Worm (Caenorhabditis elegans) whole organism, late embryonic: ENCODE data around the gene F22F1.3.

Experiments
- C08G9.2 ChIP-seq: sonication (generic microtip); optimal IDR thresholded peaks from 2 replicates; lab custom pipeline; 2016; ENCODE audit warnings: mild to moderate bottlenecking, missing genetic modification characterization, moderate library complexity, missing compliant biosample characterization
- F13H6.1 ChIP-seq: sonication (generic microtip); optimal IDR thresholded peaks from 2 replicates; lab custom pipeline; 2016; ENCODE audit warnings: missing genetic modification characterization, missing compliant biosample characterization
- K02D7.2 ChIP-seq: sonication (generic microtip); optimal IDR thresholded peaks from 2 replicates; lab custom pipeline; 2017; ENCODE audit warnings: mild to moderate bottlenecking, missing genetic modification characterization, missing compliant biosample characterization
- K09A11.1 ChIP-seq: sonication (generic microtip); optimal IDR thresholded peaks from 2 replicates; lab custom pipeline; 2017; ENCODE audit warnings: antibody characterized with exemption, mild to moderate bottlenecking, missing genetic modification characterization, missing compliant biosample characterization; ENCODE audit not compliant: insufficient read depth
- T23F11.4 ChIP-seq: fragments of 200-800 bp; sonication (Bioruptor generic); optimal IDR thresholded peaks from 2 replicates; lab custom pipeline; 2018; ENCODE audit warnings: mild to moderate bottlenecking, missing genetic modification characterization, missing compliant biosample characterization
- Y22D7AL.16 ChIP-seq: sonication (generic microtip); optimal IDR thresholded peaks from 2 replicates; lab custom pipeline; 2016; ENCODE audit warnings: missing genetic modification characterization, missing compliant biosample characterization
- ahr-1 ChIP-seq: sonication (generic microtip); optimal IDR thresholded peaks from 2 replicates; lab custom pipeline; 2016; ENCODE audit warnings: missing genetic modification characterization, missing compliant biosample characterization
- ama-1 ChIP-seq: fragments of 150-350 bp; optimal IDR thresholded peaks from 2 replicates; lab custom pipeline; 2014
- ceh-18 ChIP-seq: sonication (generic microtip); optimal IDR thresholded peaks from 2 replicates; lab custom pipeline; 2016; ENCODE audit warnings: missing genetic modification characterization, missing compliant biosample characterization
- ceh-19 ChIP-seq: fragments of 200-800 bp; sonication (Bioruptor generic); optimal IDR thresholded peaks from 2 replicates; lab custom pipeline; 2018; ENCODE audit warnings: mild to moderate bottlenecking, missing genetic modification characterization, missing compliant biosample characterization
- ceh-2 ChIP-seq: sonication (generic microtip); optimal IDR thresholded peaks from 2 replicates; lab custom pipeline; 2016; ENCODE audit warnings: missing genotype, missing genetic modification characterization, missing compliant biosample characterization
- ceh-22 ChIP-seq: sonication (generic microtip); optimal IDR thresholded peaks from 2 replicates; lab custom pipeline; 2017; ENCODE audit warnings: missing biosample characterization, missing genetic modification characterization
- ceh-24 ChIP-seq: sonication (generic microtip); optimal IDR thresholded peaks from 2 replicates; lab custom pipeline; 2016; ENCODE audit warnings: mild to moderate bottlenecking, missing genetic modification characterization, missing compliant biosample characterization
- ceh-30 ChIP-seq: fragments of 150-350 bp; optimal IDR thresholded peaks from 2 replicates; lab custom pipeline; 2014; ENCODE audit warnings: missing biosample characterization, missing genetic modification characterization
- ceh-31 ChIP-seq: sonication (generic microtip); optimal IDR thresholded peaks from 2 replicates; lab custom pipeline; 2016; ENCODE audit warnings: missing genetic modification characterization, missing compliant biosample characterization
- ceh-48 ChIP-seq: sonication (generic microtip); optimal IDR thresholded peaks from 2 replicates; lab custom pipeline; 2016; ENCODE audit warnings: missing genetic modification characterization, inconsistent platforms, missing compliant biosample characterization
- ceh-9 ChIP-seq: sonication (generic microtip); optimal IDR thresholded peaks from 2 replicates; lab custom pipeline; 2016; ENCODE audit warnings: mild to moderate bottlenecking, missing genetic modification characterization, inconsistent platforms, missing compliant biosample characterization
- che-1 ChIP-seq: sonication (generic microtip); optimal IDR thresholded peaks from 2 replicates; lab custom pipeline; 2016; ENCODE audit warnings: mild to moderate bottlenecking, missing genetic modification characterization, missing compliant biosample characterization
- dmd-4 ChIP-seq: sonication (generic microtip); optimal IDR thresholded peaks from 2 replicates; lab custom pipeline; 2016; ENCODE audit warnings: borderline replicate concordance, missing genetic modification characterization, missing compliant biosample characterization
- dve-1 ChIP-seq: sonication (generic microtip); optimal IDR thresholded peaks from 2 replicates; lab custom pipeline; 2017; ENCODE audit warnings: antibody characterized with exemption, mild to moderate bottlenecking, missing genetic modification characterization, missing compliant biosample characterization
- elt-2 ChIP-seq: sonication (generic microtip); optimal IDR thresholded peaks from 2 replicates; lab custom pipeline; 2016; ENCODE audit warnings: missing genetic modification reagents, missing genetic modification characterization, missing compliant biosample characterization
- ets-4 ChIP-seq: sonication (generic microtip); optimal IDR thresholded peaks from 2 replicates; lab custom pipeline; 2016; ENCODE audit warnings: missing genetic modification characterization, missing compliant biosample characterization
- fkh-10 ChIP-seq: fragments of 150-350 bp; optimal IDR thresholded peaks from 2 replicates; lab custom pipeline; 2014; ENCODE audit warnings: missing biosample characterization, missing genetic modification reagents, missing genetic modification characterization
- fkh-6 ChIP-seq: sonication (generic microtip); optimal IDR thresholded peaks from 2 replicates; lab custom pipeline; 2016; ENCODE audit warnings: missing genetic modification characterization, missing compliant biosample characterization
- hlh-13 ChIP-seq: fragments of 200-800 bp; sonication (Bioruptor generic); optimal IDR thresholded peaks from 2 replicates; lab custom pipeline; 2018; ENCODE audit warnings: mild to moderate bottlenecking, missing genetic modification characterization, missing compliant biosample characterization
- hlh-30 ChIP-seq: sonication (generic microtip); optimal IDR thresholded peaks from 2 replicates; lab custom pipeline; 2017; ENCODE audit warnings: antibody characterized with exemption, missing genetic modification characterization, missing compliant biosample characterization; ENCODE audit not compliant: insufficient read depth
- hlh-6 ChIP-seq: sonication (generic microtip); optimal IDR thresholded peaks from 2 replicates; lab custom pipeline; 2016; ENCODE audit warnings: missing genotype, missing genetic modification characterization, missing compliant biosample characterization
- hlh-8 ChIP-seq: sonication (generic microtip); optimal IDR thresholded peaks from 2 replicates; lab custom pipeline; 2016; ENCODE audit warnings: missing genotype, missing genetic modification characterization, missing compliant biosample characterization
- lim-6 ChIP-seq: sonication (generic microtip); optimal IDR thresholded peaks from 2 replicates; lab custom pipeline; 2016; ENCODE audit warnings: missing genetic modification characterization, missing compliant biosample characterization
- lin-11 ChIP-seq: fragments of 200-800 bp; sonication (Bioruptor generic); optimal IDR thresholded peaks from 2 replicates; lab custom pipeline; 2018; ENCODE audit warnings: mild to moderate bottlenecking, missing genetic modification characterization, missing compliant biosample characterization
- madf-2 ChIP-seq: sonication (generic microtip); optimal IDR thresholded peaks from 2 replicates; lab custom pipeline; 2017; ENCODE audit warnings: missing genetic modification characterization, missing compliant biosample characterization
- mec-3 ChIP-seq: sonication (generic microtip); optimal IDR thresholded peaks from 2 replicates; lab custom pipeline; 2016; ENCODE audit warnings: borderline replicate concordance, missing genetic modification characterization, missing compliant biosample characterization
- nhr-11 ChIP-seq: fragments of 150-350 bp; optimal IDR thresholded peaks from 2 replicates; lab custom pipeline; 2014; ENCODE audit warnings: missing biosample characterization, missing genetic modification characterization
- nhr-232 ChIP-seq: sonication (generic microtip); optimal IDR thresholded peaks from 2 replicates; lab custom pipeline; 2016; ENCODE audit warnings: missing genetic modification characterization, missing compliant biosample characterization
- pag-3 ChIP-seq: sonication (generic microtip); optimal IDR thresholded peaks from 2 replicates; lab custom pipeline; 2016; ENCODE audit warnings: missing compliant biosample characterization, missing genetic modification characterization, borderline replicate concordance
- pha-4 ChIP-seq: fragments of 150-350 bp; optimal IDR thresholded peaks from 2 replicates; lab custom pipeline; 2018; ENCODE audit warnings: missing biosample characterization, missing genetic modification reagents, missing genetic modification characterization
- pqm-1 ChIP-seq: sonication (generic microtip); optimal IDR thresholded peaks from 2 replicates; lab custom pipeline; 2016; ENCODE audit warnings: missing genetic modification characterization, missing compliant biosample characterization
- pros-1 ChIP-seq: fragments of 150-350 bp; optimal IDR thresholded peaks from 2 replicates; lab custom pipeline; 2014; ENCODE audit warnings: missing biosample characterization, missing genetic modification reagents, missing genetic modification characterization
- ref-2 ChIP-seq: sonication (generic microtip); optimal IDR thresholded peaks from 2 replicates; lab custom pipeline; 2016; ENCODE audit warnings: missing genetic modification characterization, missing compliant biosample characterization
- rnt-1 ChIP-seq: sonication (generic microtip); optimal IDR thresholded peaks from 2 replicates; lab custom pipeline; 2016; ENCODE audit warnings: missing genetic modification characterization, missing compliant biosample characterization
- sdc-2 ChIP-seq: sonication (generic microtip); optimal IDR thresholded peaks from 2 replicates; lab custom pipeline; 2016; ENCODE audit warnings: missing genotype, missing genetic modification characterization, missing compliant biosample characterization
- sox-2 ChIP-seq: fragments of 200-800 bp; sonication (Bioruptor generic); IDR thresholded peaks from 2 replicates; pipeline ENCODE4 v1.3.6; 2022; ENCODE audit warnings: missing genetic modification reagents, missing genetic modification characterization, missing compliant biosample characterization
- syd-9 ChIP-seq: sonication (generic microtip); optimal IDR thresholded peaks from 2 replicates; lab custom pipeline; 2016; ENCODE audit warnings: mild to moderate bottlenecking, missing genetic modification characterization, moderate library complexity, missing compliant biosample characterization
- tbx-2 ChIP-seq: sonication (generic microtip); optimal IDR thresholded peaks from 2 replicates; lab custom pipeline; 2016; ENCODE audit warnings: missing genetic modification characterization, missing compliant biosample characterization
- tbx-7 ChIP-seq: sonication (generic microtip); optimal IDR thresholded peaks from 2 replicates; lab custom pipeline; 2016; ENCODE audit warnings: missing genotype, missing genetic modification characterization, missing compliant biosample characterization
- ttx-3 ChIP-seq: sonication (generic microtip); optimal IDR thresholded peaks from 2 replicates; lab custom pipeline; 2016; ENCODE audit warnings: missing genetic modification reagents, missing genetic modification characterization, missing compliant biosample characterization
- unc-42 ChIP-seq: sonication (generic microtip); optimal IDR thresholded peaks from 2 replicates; lab custom pipeline; 2016; ENCODE audit warnings: missing genotype, missing genetic modification characterization, missing compliant biosample characterization
- zip-5 ChIP-seq: sonication (generic microtip); optimal IDR thresholded peaks from 2 replicates; lab custom pipeline; 2016; ENCODE audit warnings: missing genetic modification characterization, missing compliant biosample characterization
- ztf-16 ChIP-seq: sonication (generic microtip); optimal IDR thresholded peaks from 2 replicates; lab custom pipeline; 2017; ENCODE audit warnings: missing genetic modification characterization, missing compliant biosample characterization

F22F1.3 gene

DNA sequence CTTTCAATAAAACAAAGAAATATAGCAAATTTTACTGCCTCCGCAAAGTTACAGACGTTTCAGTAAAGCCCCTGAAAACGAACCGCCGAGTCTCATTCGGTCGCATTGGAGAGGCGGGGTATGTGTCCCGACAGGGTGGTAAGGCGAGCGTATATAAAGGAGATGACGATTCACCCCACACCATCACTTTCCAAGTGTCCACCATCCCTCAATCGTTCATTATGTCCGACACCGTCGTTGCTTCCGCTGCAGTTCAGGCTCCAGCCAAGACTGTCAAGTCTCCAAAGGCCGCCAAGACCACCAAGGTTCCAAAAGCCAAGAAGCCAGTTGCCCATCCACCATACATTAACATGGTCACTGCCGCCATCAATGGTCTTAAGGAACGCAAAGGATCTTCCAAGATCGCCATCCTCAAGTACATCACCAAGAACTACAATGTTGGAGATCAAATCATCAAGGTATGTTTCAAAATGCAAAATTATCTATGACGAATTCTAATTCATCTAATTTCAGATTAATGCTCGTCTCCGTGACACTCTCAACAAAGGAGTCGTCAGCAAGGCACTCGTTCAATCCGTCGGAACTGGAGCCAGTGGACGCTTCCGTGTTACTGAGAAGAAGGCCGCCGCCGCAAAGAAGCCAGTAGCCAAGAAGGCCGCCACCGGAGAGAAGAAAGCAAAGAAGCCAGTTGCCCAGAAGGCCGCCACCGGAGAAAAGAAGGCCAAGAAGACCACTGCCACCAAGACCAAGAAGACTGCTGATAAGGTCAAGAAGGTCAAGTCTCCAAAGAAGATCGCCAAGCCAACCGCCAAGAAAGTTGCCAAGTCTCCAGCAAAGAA is 3.7 kb downstream of the F22F1.3 start, which contains the start of gene hil-3 (continued):
- no peak for TF ChIP-seq F13H6.1 (tag; lab: Kevin White, UChicago)
- no peak for TF ChIP-seq ceh-2 (tag; lab: Kevin White, UChicago)
- TF ChIP-seq pqm-1 (tag; lab: Kevin White, UChicago), result no peak
- TF ChIP-seq tbx-2 (tag; lab: Kevin White, UChicago), result peak; percentile 36
- no peak for TF ChIP-seq ceh-18 (tag; lab: Kevin White, UChicago)
- TF ChIP-seq ets-4 (tag; lab: Kevin White, UChicago), result no peak
- no peak for TF ChIP-seq ceh-22
- TF ChIP-seq K02D7.2, result no peak
- no peak for TF ChIP-seq lim-6 (tag; lab: Kevin White, UChicago)
- TF ChIP-seq elt-2 (tag; lab: Kevin White, UChicago), result no peak
- TF ChIP-seq ztf-16 (tag; lab: Kevin White, UChicago), result no peak
- no peak for TF ChIP-seq syd-9 (tag; lab: Kevin White, UChicago)
- no peak for TF ChIP-seq zip-5 (tag; lab: Kevin White, UChicago)
- TF ChIP-seq ref-2 (tag; lab: Kevin White, UChicago), result peak; percentile 56
- no peak for TF ChIP-seq hlh-13 (GFP tag; lab: Kevin White, UChicago)
- no peak for TF ChIP-seq hlh-8 (tag; lab: Kevin White, UChicago)
- TF ChIP-seq Y22D7AL.16, result no peak
- TF ChIP-seq ahr-1 (tag; lab: Kevin White, UChicago), result no peak
- TF ChIP-seq hlh-30 (tag; lab: Kevin White, UChicago), result no peak
- no peak for TF ChIP-seq ceh-30 (tag; lab: Kevin White, UChicago)
- TF ChIP-seq che-1 (tag; lab: Kevin White, UChicago), result no peak
- no peak for TF ChIP-seq C08G9.2 (tag; lab: Kevin White, UChicago)
- TF ChIP-seq, all 69 proteins: peak for 6

DNA sequence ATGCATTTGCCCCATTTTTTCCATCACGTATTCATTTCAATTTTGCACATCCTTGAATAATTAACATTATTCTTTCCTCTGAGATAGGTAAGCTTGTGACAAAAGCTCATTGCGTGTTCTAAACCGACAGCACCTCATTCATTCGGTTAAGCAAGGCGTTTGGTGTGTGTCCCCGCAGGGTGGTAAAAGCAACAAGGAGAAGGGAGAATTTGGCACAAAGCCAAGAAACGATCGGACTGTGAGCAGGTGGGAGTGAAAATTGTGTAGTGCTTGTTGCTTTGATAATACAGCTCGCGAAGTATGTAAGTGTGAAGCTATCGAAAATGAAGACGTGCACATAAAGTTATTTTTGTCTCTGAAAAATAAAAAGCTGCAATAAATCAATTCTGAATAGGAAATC is 5.7 kb downstream of the F22F1.3 start:
- TF ChIP-seq nhr-232 (tag; lab: Kevin White, UChicago), result no peak
- peak; percentile 23 for TF ChIP-seq ceh-18 (tag; lab: Kevin White, UChicago)
- no peak for TF ChIP-seq mec-3 (tag; lab: Kevin White, UChicago)
- TF ChIP-seq fkh-6 (tag; lab: Kevin White, UChicago), result no peak
- TF ChIP-seq ceh-19 (GFP tag; lab: Kevin White, UChicago), result no peak
- TF ChIP-seq Y22D7AL.16, result no peak
- no peak for TF ChIP-seq tbx-7 (tag; lab: Kevin White, UChicago)
- TF ChIP-seq lin-11 (tag; lab: Kevin White, UChicago), result no peak
- no peak for TF ChIP-seq hlh-6
- peak; percentile 56 for TF ChIP-seq ceh-31 (tag; lab: Kevin White, UChicago)
- no peak; the same call in 1 of the 2 replicates for TF ChIP-seq sox-2 (GFP tag; lab: Robert Waterston, UW)
- no peak for TF ChIP-seq ceh-9 (tag; lab: Kevin White, UChicago)
- no peak for TF ChIP-seq K09A11.1 (tag; lab: Kevin White, UChicago)
- TF ChIP-seq ttx-3 (tag; lab: Kevin White, UChicago), result no peak
- no peak for TF ChIP-seq ama-1 (lab: Kevin White, UChicago)
- TF ChIP-seq ztf-16 (tag; lab: Kevin White, UChicago), result no peak
- TF ChIP-seq ceh-2 (tag; lab: Kevin White, UChicago), result no peak
- no peak for TF ChIP-seq K02D7.2
- no peak for TF ChIP-seq rnt-1 (tag; lab: Kevin White, UChicago)
- peak; percentile 5 for TF ChIP-seq sdc-2 (tag; lab: Kevin White, UChicago)
- no peak for TF ChIP-seq pros-1 (tag; lab: Kevin White, UChicago)
- TF ChIP-seq pha-4 (tag; lab: Kevin White, UChicago), result no peak
- TF ChIP-seq ceh-48, result no peak
- TF ChIP-seq unc-42 (tag; lab: Kevin White, UChicago), result peak; percentile 23
- TF ChIP-seq ceh-30 (tag; lab: Kevin White, UChicago), result no peak
- no peak for TF ChIP-seq hlh-8 (tag; lab: Kevin White, UChicago)
- no peak for TF ChIP-seq pqm-1 (tag; lab: Kevin White, UChicago)
- TF ChIP-seq ahr-1 (tag; lab: Kevin White, UChicago), result no peak
- no peak for TF ChIP-seq madf-2
- TF ChIP-seq ceh-24 (tag; lab: Kevin White, UChicago), result no peak
- TF ChIP-seq pag-3, result no peak
- TF ChIP-seq nhr-11 (tag; lab: Kevin White, UChicago), result no peak
- TF ChIP-seq elt-2 (tag; lab: Kevin White, UChicago), result no peak
- TF ChIP-seq T23F11.4 (GFP tag; lab: Kevin White, UChicago), result no peak
- TF ChIP-seq hlh-30 (tag; lab: Kevin White, UChicago), result no peak
- TF ChIP-seq dve-1 (tag; lab: Kevin White, UChicago), result no peak
- no peak for TF ChIP-seq fkh-10 (GFP tag; lab: Kevin White, UChicago)
- no peak for TF ChIP-seq dmd-4 (tag; lab: Kevin White, UChicago)
